Worm (Caenorhabditis elegans): Measurements from ENCODE around the gene mfn-1.

mfn-1 gene

ce11 chrII:11495307-11495706, 23.5 kb upstream of the mfn-1 start, which contains the start of the genes ooc-3 and B0334.4:
Gene ooc-3 (minus strand): TSS chrII:11495321.
Gene B0334.4 (plus strand): TSS chrII:11495692.
- no peak for TF ChIP-seq elt-3 (tag; optimal IDR thresholded peaks at IDR 0.05)
- TF ChIP-seq lsy-2 (tag; optimal IDR thresholded peaks at IDR 0.05): peak; percentile 91
- TF ChIP-seq ces-1 (GFP tag; optimal IDR thresholded peaks at IDR 0.05): peak; percentile 94

DNA sequence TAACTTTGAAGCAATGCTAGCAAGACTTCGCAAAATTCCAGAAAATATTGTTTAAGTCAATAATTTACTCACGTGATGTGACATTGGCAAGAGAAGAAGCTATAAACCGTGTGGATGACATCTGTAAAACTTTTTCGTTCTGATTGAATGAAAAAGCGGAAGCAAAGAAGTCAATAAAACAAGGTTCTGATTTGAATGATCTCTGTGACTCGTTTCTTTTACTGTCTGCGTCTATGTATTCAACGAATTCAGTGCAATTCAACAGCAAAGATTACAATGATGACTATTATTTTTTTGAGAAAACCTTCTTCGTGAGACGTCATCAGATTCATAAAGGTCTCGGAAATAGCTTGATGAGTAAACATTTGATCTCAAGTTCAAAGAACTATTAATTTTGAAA, 21.0 kb upstream of the mfn-1 start, which contains the start of gene hacl-1:
Gene hacl-1 (minus strand): TSS at position 121 of the 400 bp plus-strand sequence.
- no peak for TF ChIP-seq ztf-11 (tag; optimal IDR thresholded peaks at IDR 0.05)
- TF ChIP-seq cnd-1 (tag; optimal IDR thresholded peaks at IDR 0.05): no peak
- TF ChIP-seq mls-2 (tag; optimal IDR thresholded peaks at IDR 0.05): no peak
- TF ChIP-seq ham-2 (GFP tag; optimal IDR thresholded peaks at IDR 0.05): no peak
- no peak for TF ChIP-seq zip-8 (tag; optimal IDR thresholded peaks at IDR 0.05)
- TF ChIP-seq ces-1 (GFP tag; optimal IDR thresholded peaks at IDR 0.05): no peak
- no peak for TF ChIP-seq elt-3 (tag; optimal IDR thresholded peaks at IDR 0.05)
- TF ChIP-seq mab-5 (tag; optimal IDR thresholded peaks at IDR 0.05): no peak
- TF ChIP-seq drap-1 (GFP tag; optimal IDR thresholded peaks at IDR 0.05): no peak
- TF ChIP-seq unc-120 (tag; optimal IDR thresholded peaks at IDR 0.05; ENCODE audit: poor library complexity, severe bottlenecking): no peak
- no peak for TF ChIP-seq M03D4.4 (tag; optimal IDR thresholded peaks at IDR 0.05)
- no peak for TF ChIP-seq pha-4 (tag; optimal IDR thresholded peaks at IDR 0.05)

- TF ChIP-seq hlh-1 (tag; optimal IDR thresholded peaks at IDR 0.05): no peak
- no peak for TF ChIP-seq cnd-1 (tag; optimal IDR thresholded peaks at IDR 0.05)
- no peak for TF ChIP-seq nhr-28 (tag; optimal IDR thresholded peaks at IDR 0.05)
- no peak for TF ChIP-seq mab-5 (tag; optimal IDR thresholded peaks at IDR 0.05)
- no peak for TF ChIP-seq bed-3 (GFP tag; optimal IDR thresholded peaks at IDR 0.05)
- no peak for TF ChIP-seq pha-4 (tag; optimal IDR thresholded peaks at IDR 0.05)
- TF ChIP-seq lin-13 (tag; optimal IDR thresholded peaks at IDR 0.05): no peak
- TF ChIP-seq blmp-1 (tag; optimal IDR thresholded peaks at IDR 0.05): no peak
- TF ChIP-seq elt-1 (tag; optimal IDR thresholded peaks at IDR 0.05; ENCODE audit: borderline replicate concordance, insufficient read depth): no peak
- TF ChIP-seq nhr-76 (tag; optimal IDR thresholded peaks at IDR 0.05): no peak
- no peak for TF ChIP-seq mls-2 (tag; optimal IDR thresholded peaks at IDR 0.05)
- TF ChIP-seq ztf-11 (tag; optimal IDR thresholded peaks at IDR 0.05): no peak
- no peak for TF ChIP-seq ces-1 (GFP tag; optimal IDR thresholded peaks at IDR 0.05)
Observed at ce11 chrII:11487999-11488398, 16.2 kb upstream of the mfn-1 start, which contains the start of gene B0334.13. Gene B0334.13 (plus strand): TSS chrII:11488299.

- TF ChIP-seq ceh-83 (GFP tag; optimal IDR thresholded peaks at IDR 0.05) (no peak), zip-8 (tag; optimal IDR thresholded peaks at IDR 0.05) (no peak), lin-13 (tag; optimal IDR thresholded peaks at IDR 0.05) (no peak), nhr-237 (tag; optimal IDR thresholded peaks at IDR 0.05) (no peak), flh-1 (GFP tag; optimal IDR thresholded peaks at IDR 0.05) (no peak), snpc-4 (tag; optimal IDR thresholded peaks at IDR 0.05) (no peak), mep-1 (tag; optimal IDR thresholded peaks at IDR 0.05) (no peak), ztf-11 (tag; optimal IDR thresholded peaks at IDR 0.05) (no peak), unc-120 (tag; optimal IDR thresholded peaks at IDR 0.05; ENCODE audit: poor library complexity, severe bottlenecking) (no peak), hlh-1 (tag; optimal IDR thresholded peaks at IDR 0.05) (no peak), ham-2 (GFP tag; optimal IDR thresholded peaks at IDR 0.05) (no peak), unc-39 (tag; optimal IDR thresholded peaks at IDR 0.05) (no peak), sptf-1 (tag; optimal IDR thresholded peaks at IDR 0.05) (no peak), nhr-28 (tag; optimal IDR thresholded peaks at IDR 0.05) (no peak), M03D4.4 (tag; optimal IDR thresholded peaks at IDR 0.05) (no peak), ceh-39 (tag; optimal IDR thresholded peaks at IDR 0.05) (no peak), nhr-12 (tag; optimal IDR thresholded peaks at IDR 0.05) (no peak)
Observed at ce11 chrII:11486698-11487234, 14.9 kb upstream of the mfn-1 start, which contains the start of gene ttr-18. Gene ttr-18 (minus strand): TSS chrII:11486748.

- TF ChIP-seq M03D4.4 (tag; optimal IDR thresholded peaks at IDR 0.05) (no peak), tbx-8 (GFP tag; optimal IDR thresholded peaks at IDR 0.05) (no peak), ceh-39 (tag; optimal IDR thresholded peaks at IDR 0.05) (no peak), elt-1 (tag; optimal IDR thresholded peaks at IDR 0.05; ENCODE audit: borderline replicate concordance, insufficient read depth) (no peak), ceh-43 (GFP tag; optimal IDR thresholded peaks at IDR 0.05) (no peak), hlh-1 (tag; optimal IDR thresholded peaks at IDR 0.05) (no peak), ceh-83 (GFP tag; optimal IDR thresholded peaks at IDR 0.05) (no peak)
Observed at ce11 chrII:11485200-11485599, 13.4 kb upstream of the mfn-1 start, which contains the start of gene twk-5. Gene twk-5 (minus strand): TSS chrII:11485300.

Data from whole organism, mixed stage, embryonic.